Worm (Caenorhabditis elegans) whole organism, L3 larva: ENCODE results near the gene pqn-65.

Experiments used
- elt-1 ChIP-seq: fragments of 150-350 bp; optimal IDR thresholded peaks from 2 replicates; lab custom pipeline; 2014; ENCODE audit warnings: missing biosample characterization, missing genetic modification characterization
- jun-1 ChIP-seq: fragments of 150-350 bp; optimal IDR thresholded peaks from 2 replicates; lab custom pipeline; 2014; ENCODE audit warnings: missing biosample characterization, missing genetic modification reagents, missing genetic modification characterization
- nhr-237 ChIP-seq: fragments of 150-350 bp; optimal IDR thresholded peaks from 2 replicates; lab custom pipeline; 2014; ENCODE audit warnings: missing biosample characterization, missing genetic modification characterization
- nhr-77 ChIP-seq: fragments of 150-350 bp; optimal IDR thresholded peaks from 2 replicates; lab custom pipeline; 2014; ENCODE audit warnings: missing biosample characterization, missing genetic modification characterization
- snpc-4 ChIP-seq: fragments of 150-350 bp; optimal IDR thresholded peaks from 2 replicates; lab custom pipeline; 2014; ENCODE audit warnings: missing biosample characterization, missing genetic modification characterization
- zag-1 ChIP-seq: fragments of 150-350 bp; optimal IDR thresholded peaks from 2 replicates; lab custom pipeline; 2014; ENCODE audit warnings: missing biosample characterization, missing genetic modification characterization

ce11 chrX:4569276-4569675 is 50.2 kb downstream of the pqn-65 start:
- TF ChIP-seq nhr-77 (tag; lab: Kevin White, UChicago) (no peak), snpc-4 (tag; lab: Kevin White, UChicago) (no peak), zag-1 (no peak), nhr-237 (tag; lab: Kevin White, UChicago) (no peak), elt-1 (tag; lab: Kevin White, UChicago) (peak; percentile 92), jun-1 (tag; lab: Kevin White, UChicago) (no peak)
